Fruit fly (Drosophila melanogaster): Measurements from ENCODE around the gene CG15571.

CG15571 gene

dm6 chrX:4178819-4179218, 38.4 kb downstream of the CG15571 start:
- no peak for TF ChIP-seq bab1 (GFP tag; optimal IDR thresholded peaks at IDR 0.05)
- TF ChIP-seq cic (GFP tag; optimal IDR thresholded peaks at IDR 0.05) = no peak
- no peak for TF ChIP-seq CG11617 (GFP tag; optimal IDR thresholded peaks at IDR 0.05)
- no peak for TF ChIP-seq pad (GFP tag; optimal IDR thresholded peaks at IDR 0.05)
- TF ChIP-seq Clk (GFP tag; optimal IDR thresholded peaks at IDR 0.05) = no peak
- no peak for TF ChIP-seq CG7045 (GFP tag; optimal IDR thresholded peaks at IDR 0.05)
- no peak for TF ChIP-seq CG12768 (GFP tag; optimal IDR thresholded peaks at IDR 0.05)
- TF ChIP-seq CG1620 (GFP tag; optimal IDR thresholded peaks at IDR 0.05) = no peak
- TF ChIP-seq Mnt (GFP tag; optimal IDR thresholded peaks at IDR 0.05) = no peak
- TF ChIP-seq CG5204 (GFP tag; optimal IDR thresholded peaks at IDR 0.05) = no peak
- no peak for TF ChIP-seq Crg-1 (GFP tag; optimal IDR thresholded peaks at IDR 0.05)
- TF ChIP-seq CG33017 (tag; optimal IDR thresholded peaks at IDR 0.05) = no peak
- TF ChIP-seq cnc (optimal IDR thresholded peaks at IDR 0.05) = no peak
- no peak for TF ChIP-seq CG14711 (tag; optimal IDR thresholded peaks at IDR 0.05)
- no peak for TF ChIP-seq toe (GFP tag; optimal IDR thresholded peaks at IDR 0.05)

dm6 chrX:4177733-4178132, 39.5 kb downstream of the CG15571 start:
- TF ChIP-seq cic (GFP tag; optimal IDR thresholded peaks at IDR 0.05) (no peak), Clk (GFP tag; optimal IDR thresholded peaks at IDR 0.05) (no peak), Hr96 (GFP tag; optimal IDR thresholded peaks at IDR 0.05) (no peak), tj (GFP tag; optimal IDR thresholded peaks at IDR 0.05) (no peak), Mnt (GFP tag; optimal IDR thresholded peaks at IDR 0.05) (no peak), CG7045 (GFP tag; optimal IDR thresholded peaks at IDR 0.05) (no peak), CG5204 (GFP tag; optimal IDR thresholded peaks at IDR 0.05) (no peak), CG11617 (GFP tag; optimal IDR thresholded peaks at IDR 0.05) (no peak), Crg-1 (GFP tag; optimal IDR thresholded peaks at IDR 0.05) (no peak), CG12768 (GFP tag; optimal IDR thresholded peaks at IDR 0.05) (no peak), CG7101 (tag; optimal IDR thresholded peaks at IDR 0.05) (no peak), toe (GFP tag; optimal IDR thresholded peaks at IDR 0.05) (no peak), CG14711 (tag; optimal IDR thresholded peaks at IDR 0.05) (no peak), CG33017 (tag; optimal IDR thresholded peaks at IDR 0.05) (no peak), CG1620 (GFP tag; optimal IDR thresholded peaks at IDR 0.05) (no peak), ovo (GFP tag; optimal IDR thresholded peaks at IDR 0.05) (no peak), pad (GFP tag; optimal IDR thresholded peaks at IDR 0.05) (no peak), bab1 (GFP tag; optimal IDR thresholded peaks at IDR 0.05) (no peak)

- TF ChIP-seq Crg-1 (GFP tag; optimal IDR thresholded peaks at IDR 0.05) (no peak), Clk (GFP tag; optimal IDR thresholded peaks at IDR 0.05) (no peak), ovo (GFP tag; optimal IDR thresholded peaks at IDR 0.05) (no peak), toe (GFP tag; optimal IDR thresholded peaks at IDR 0.05) (no peak), cnc (optimal IDR thresholded peaks at IDR 0.05) (no peak), pad (GFP tag; optimal IDR thresholded peaks at IDR 0.05) (no peak), CG7045 (GFP tag; optimal IDR thresholded peaks at IDR 0.05) (no peak), CG33017 (tag; optimal IDR thresholded peaks at IDR 0.05) (no peak), CG5204 (GFP tag; optimal IDR thresholded peaks at IDR 0.05) (no peak), cic (GFP tag; optimal IDR thresholded peaks at IDR 0.05) (no peak), tj (GFP tag; optimal IDR thresholded peaks at IDR 0.05) (no peak), Mnt (GFP tag; optimal IDR thresholded peaks at IDR 0.05) (no peak), Hr96 (GFP tag; optimal IDR thresholded peaks at IDR 0.05) (no peak), CG1620 (GFP tag; optimal IDR thresholded peaks at IDR 0.05) (no peak), CG12768 (GFP tag; optimal IDR thresholded peaks at IDR 0.05) (no peak), bab1 (GFP tag; optimal IDR thresholded peaks at IDR 0.05) (no peak), CG14711 (tag; optimal IDR thresholded peaks at IDR 0.05) (no peak), kay (GFP tag; ENCODE audit: borderline replicate concordance) (no peak)
Measured at dm6 chrX:4175805-4176204, 41.4 kb downstream of the CG15571 start.

- TF ChIP-seq tj (GFP tag; optimal IDR thresholded peaks at IDR 0.05) (no peak), Clk (GFP tag; optimal IDR thresholded peaks at IDR 0.05) (no peak), kay (GFP tag; ENCODE audit: borderline replicate concordance) (no peak), CG7045 (GFP tag; optimal IDR thresholded peaks at IDR 0.05) (no peak), CG12768 (GFP tag; optimal IDR thresholded peaks at IDR 0.05) (no peak), Hr96 (GFP tag; optimal IDR thresholded peaks at IDR 0.05) (no peak)
Measured at dm6 chrX:4173381-4173780, 43.8 kb downstream of the CG15571 start.

dm6 chrX:4172143-4172771, 44.9 kb downstream of the CG15571 start:
- TF ChIP-seq CG7101 (tag; optimal IDR thresholded peaks at IDR 0.05) (no peak), CG14711 (tag; optimal IDR thresholded peaks at IDR 0.05) (no peak), pad (GFP tag; optimal IDR thresholded peaks at IDR 0.05) (no peak), CG11617 (GFP tag; optimal IDR thresholded peaks at IDR 0.05) (no peak), Clk (GFP tag; optimal IDR thresholded peaks at IDR 0.05) (no peak), Crg-1 (GFP tag; optimal IDR thresholded peaks at IDR 0.05) (no peak), toe (GFP tag; optimal IDR thresholded peaks at IDR 0.05) (no peak), tj (GFP tag; optimal IDR thresholded peaks at IDR 0.05) (no peak), bab1 (GFP tag; optimal IDR thresholded peaks at IDR 0.05) (no peak), Hr96 (GFP tag; optimal IDR thresholded peaks at IDR 0.05) (no peak), kay (GFP tag; ENCODE audit: borderline replicate concordance) (no peak), CG12768 (GFP tag; optimal IDR thresholded peaks at IDR 0.05) (no peak), cnc (optimal IDR thresholded peaks at IDR 0.05) (no peak), CG5204 (GFP tag; optimal IDR thresholded peaks at IDR 0.05) (no peak), CG1620 (GFP tag; optimal IDR thresholded peaks at IDR 0.05) (no peak), CG33017 (tag; optimal IDR thresholded peaks at IDR 0.05) (no peak), cic (GFP tag; optimal IDR thresholded peaks at IDR 0.05) (no peak), ovo (GFP tag; optimal IDR thresholded peaks at IDR 0.05) (no peak), Mnt (GFP tag; optimal IDR thresholded peaks at IDR 0.05) (no peak)

dm6 chrX:4170492-4170891, 46.7 kb downstream of the CG15571 start:
- no peak for TF ChIP-seq CG7101 (tag; optimal IDR thresholded peaks at IDR 0.05)
